Fruit fly (Drosophila melanogaster): ENCODE results near the gene Marcal1.

The Marcal1 gene

dm6 chr2L:4949453-4950045 is 5.8 kb upstream of the Marcal1 start, which contains the start of gene jet (continued):
- no peak for TF ChIP-seq CG13296 (GFP tag; optimal IDR thresholded peaks at IDR 0.05)
- TF ChIP-seq CG14710 (tag; optimal IDR thresholded peaks at IDR 0.05) = no peak
- TF ChIP-seq gce (GFP tag; IDR thresholded peaks at IDR 0.05) = no peak
- TF ChIP-seq zf30C (GFP tag; optimal IDR thresholded peaks at IDR 0.05) = no peak
- TF ChIP-seq fru (optimal IDR thresholded peaks at IDR 0.05) = no peak

- TF ChIP-seq CG8359 (GFP tag; optimal IDR thresholded peaks at IDR 0.05; ENCODE audit: borderline replicate concordance) (no peak), slp2 (GFP tag; optimal IDR thresholded peaks at IDR 0.05) (no peak), sug (tag; optimal IDR thresholded peaks at IDR 0.05) (peak; percentile 84), CG3726 (GFP tag; IDR thresholded peaks at IDR 0.05) (no peak), lola (GFP tag; optimal IDR thresholded peaks at IDR 0.05) (no peak), emc (GFP tag; optimal IDR thresholded peaks at IDR 0.05) (no peak)
Measured at dm6 chr2L:4950667-4951066, 4.6 kb upstream of the Marcal1 start, which contains the start of gene Jon25Biii. Jon25Biii (minus strand) TSS chr2L:4950767.

dm6 chr2L:4953086-4953570 is 2.2 kb upstream of the Marcal1 start, which contains the start of gene Jon25Bii:
Jon25Bii (minus strand) TSS chr2L:4953136.
- TF ChIP-seq odd (GFP tag; optimal IDR thresholded peaks at IDR 0.05) = no peak
- peak; percentile 41 for TF ChIP-seq D19B (GFP tag; optimal IDR thresholded peaks at IDR 0.05)
- peak; percentile 80 for TF ChIP-seq mirr (GFP tag; optimal IDR thresholded peaks at IDR 0.05)
- peak; percentile 92 for TF ChIP-seq exex (tag; optimal IDR thresholded peaks at IDR 0.05)
- TF ChIP-seq her (GFP tag; optimal IDR thresholded peaks at IDR 0.05) = no peak
- peak; percentile 36; the same call in 1 of the 3 replicates for TF ChIP-seq vnd (GFP tag; IDR thresholded peaks at IDR 0.05; ENCODE audit: partially characterized antibody)
- peak; percentile 37; the same call in 1 of the 2 replicates for TF ChIP-seq GATAe (GFP tag; conservative IDR thresholded peaks at IDR 0.05)
- TF ChIP-seq Hey (tag; optimal IDR thresholded peaks at IDR 0.05) = peak; percentile 77
- no peak for TF ChIP-seq eyg (GFP tag; optimal IDR thresholded peaks at IDR 0.05)
- peak; percentile 70 for TF ChIP-seq sug (tag; optimal IDR thresholded peaks at IDR 0.05)
- TF ChIP-seq emc (GFP tag; optimal IDR thresholded peaks at IDR 0.05) = no peak
- TF ChIP-seq cwo (GFP tag; optimal IDR thresholded peaks at IDR 0.05) = peak; percentile 9
- peak; percentile 84 for TF ChIP-seq grn (GFP tag; optimal IDR thresholded peaks at IDR 0.05)
- TF ChIP-seq CG6175 (GFP tag; IDR thresholded peaks at IDR 0.05) = peak; percentile 8; the same call in 1 of the 3 replicates

dm6 chr2L:4958111-4958510 is 2.8 kb downstream of the Marcal1 start, which contains the start of gene CG34124:
CG34124 (plus strand) TSS chr2L:4958411.
- TF ChIP-seq corto (GFP tag; optimal IDR thresholded peaks at IDR 0.05) (no peak), CG11560 (tag; IDR thresholded peaks at IDR 0.05) (no peak), kni (GFP tag; optimal IDR thresholded peaks at IDR 0.05) (no peak), ewg (GFP tag; optimal IDR thresholded peaks at IDR 0.05) (no peak), Hey (tag; optimal IDR thresholded peaks at IDR 0.05) (no peak), CG6765 (GFP tag; optimal IDR thresholded peaks at IDR 0.05) (no peak), CG34376 (GFP tag; optimal IDR thresholded peaks at IDR 0.05) (no peak), CrebB (tag; optimal IDR thresholded peaks at IDR 0.05) (no peak), CG4617 (GFP tag; optimal IDR thresholded peaks at IDR 0.05; ENCODE audit: borderline replicate concordance) (no peak)

dm6 chr2L:4965420-4965819 is 10.1 kb downstream of the Marcal1 start, which contains the start of gene CG34125:
CG34125 (plus strand) TSS chr2L:4965673.
- TF ChIP-seq CG12659 (GFP tag; optimal IDR thresholded peaks at IDR 0.05) = no peak
- peak; percentile 91 for TF ChIP-seq Sry-β (GFP tag; optimal IDR thresholded peaks at IDR 0.05)
- no peak for TF ChIP-seq fd96Cb (tag; optimal IDR thresholded peaks at IDR 0.05)
- 0 out of 3 replicates have a peak, but pooled peaks have one; percentile 8 for TF ChIP-seq CG34422 (GFP tag; IDR thresholded peaks at IDR 0.05)
- no peak for TF ChIP-seq Asciz (GFP tag; optimal IDR thresholded peaks at IDR 0.05)
- no peak for TF ChIP-seq CG17361 (GFP tag; IDR thresholded peaks at IDR 0.05)
- peak; percentile 11 for TF ChIP-seq phol (tag; optimal IDR thresholded peaks at IDR 0.05)
- TF ChIP-seq CG4730 (GFP tag; IDR thresholded peaks at IDR 0.05) = no peak
- no peak for TF ChIP-seq sna (GFP tag; IDR thresholded peaks at IDR 0.05; ENCODE audit: partially characterized antibody)
- TF ChIP-seq CG1529 (GFP tag; optimal IDR thresholded peaks at IDR 0.05) = no peak
- no peak for TF ChIP-seq CG6272 (GFP tag; IDR thresholded peaks at IDR 0.05)
- no peak for TF ChIP-seq Six4 (GFP tag; optimal IDR thresholded peaks at IDR 0.05)
- TF ChIP-seq CG43689 (GFP tag; IDR thresholded peaks at IDR 0.05) = no peak
- no peak for TF ChIP-seq corto (GFP tag; optimal IDR thresholded peaks at IDR 0.05)

Data from whole organism, embryonic.